Worm (Caenorhabditis elegans): Measurements from ENCODE around the gene oac-50.

The oac-50 gene

ce11 chrV:9097213-9097612 lies 23.9 kb upstream of the oac-50 start (continued):
- no peak for TF ChIP-seq rnt-1 (tag; optimal IDR thresholded peaks at IDR 0.05)
- peak; percentile 9 for TF ChIP-seq elt-2 (tag; optimal IDR thresholded peaks at IDR 0.05)
- TF ChIP-seq pqm-1 (tag; optimal IDR thresholded peaks at IDR 0.05), result no peak
- no peak for TF ChIP-seq fkh-8 (tag; optimal IDR thresholded peaks at IDR 0.05)
- TF ChIP-seq nhr-85 (tag), result no peak
- TF ChIP-seq efl-1 (optimal IDR thresholded peaks at IDR 0.05), result no peak
- no peak for TF ChIP-seq efl-1 (GFP tag; optimal IDR thresholded peaks at IDR 0.05 in 1 of 2)
- TF ChIP-seq aha-1 (tag; optimal IDR thresholded peaks at IDR 0.05), result no peak

- no peak for TF ChIP-seq mep-1 (tag; optimal IDR thresholded peaks at IDR 0.05)
- TF ChIP-seq ztf-11 (tag; optimal IDR thresholded peaks at IDR 0.05), result no peak
- TF ChIP-seq pag-3 (tag; optimal IDR thresholded peaks at IDR 0.05; ENCODE audit: borderline replicate concordance, insufficient read depth), result no peak
- TF ChIP-seq nhr-11 (tag; optimal IDR thresholded peaks at IDR 0.05), result no peak
- TF ChIP-seq grh-1 (GFP tag; IDR thresholded peaks at IDR 0.05), result no peak
- peak; percentile 1 for TF ChIP-seq C16A3.4 (tag; optimal IDR thresholded peaks at IDR 0.05)
- no peak for TF ChIP-seq ceh-88 (GFP tag; IDR thresholded peaks at IDR 0.05)
- TF ChIP-seq efl-1 (optimal IDR thresholded peaks at IDR 0.05), result no peak
- TF ChIP-seq efl-1 (GFP tag; optimal IDR thresholded peaks at IDR 0.05 in 1 of 2), result peak in 1 of 2 experiments; percentile 72
- no peak for TF ChIP-seq elt-3 (tag; optimal IDR thresholded peaks at IDR 0.05)
- TF ChIP-seq C34B4.2 (tag; optimal IDR thresholded peaks at IDR 0.05), result no peak
- no peak for TF ChIP-seq F16B12.6 (tag; optimal IDR thresholded peaks at IDR 0.05)
- TF ChIP-seq ama-1 (optimal IDR thresholded peaks at IDR 0.05), result peak; percentile 18
- no peak for TF ChIP-seq nhr-19 (GFP tag; conservative IDR thresholded peaks at IDR 0.05)
- no peak for TF ChIP-seq nhr-12 (tag; optimal IDR thresholded peaks at IDR 0.05)
- peak; percentile 15 for TF ChIP-seq nhr-20 (tag; optimal IDR thresholded peaks at IDR 0.05)
- TF ChIP-seq aly-2 (tag; optimal IDR thresholded peaks at IDR 0.05), result no peak
- TF ChIP-seq lin-14 (GFP tag; optimal IDR thresholded peaks at IDR 0.05), result peak; percentile 14
- TF ChIP-seq hlh-17 (GFP tag; optimal IDR thresholded peaks at IDR 0.05; ENCODE audit: borderline replicate concordance), result no peak
- no peak for TF ChIP-seq unc-30 (tag; optimal IDR thresholded peaks at IDR 0.05)
- peak in 1 of 2 experiments; percentile 2 for TF ChIP-seq lin-35 (GFP tag; optimal IDR thresholded peaks at IDR 0.05)
- TF ChIP-seq ceh-8 (GFP tag; optimal IDR thresholded peaks at IDR 0.05), result no peak
- TF ChIP-seq lsy-2 (tag; optimal IDR thresholded peaks at IDR 0.05), result no peak
- TF ChIP-seq mef-2 (tag; optimal IDR thresholded peaks at IDR 0.05), result no peak
- TF ChIP-seq nhr-85 (tag), result peak; percentile 59
- TF ChIP-seq lin-39 (tag; optimal IDR thresholded peaks at IDR 0.05), result no peak
- no peak for TF ChIP-seq C04F5.9 (tag; optimal IDR thresholded peaks at IDR 0.05)
- TF ChIP-seq zip-4 (GFP tag; optimal IDR thresholded peaks at IDR 0.05), result no peak
These were observed 23.3 kb upstream of the oac-50 start for ce11 chrV:9096674-9097073.

- TF ChIP-seq mdl-1 (tag; optimal IDR thresholded peaks at IDR 0.05), result peak in 1 of 2 experiments; percentile 98
- peak; percentile 53 for TF ChIP-seq xbp-1 (tag; optimal IDR thresholded peaks at IDR 0.05)
- no peak for TF ChIP-seq ces-1 (GFP tag; optimal IDR thresholded peaks at IDR 0.05)
- peak; percentile 94 for TF ChIP-seq lin-14 (GFP tag; optimal IDR thresholded peaks at IDR 0.05)
- TF ChIP-seq swsn-7 (tag; optimal IDR thresholded peaks at IDR 0.05), result peak; percentile 62
- TF ChIP-seq unc-62 (GFP tag; optimal IDR thresholded peaks at IDR 0.05), result no peak
- TF ChIP-seq mef-2 (tag; optimal IDR thresholded peaks at IDR 0.05), result no peak
- TF ChIP-seq fkh-10 (GFP tag; optimal IDR thresholded peaks at IDR 0.05), result no peak
- TF ChIP-seq egl-13 (tag; optimal IDR thresholded peaks at IDR 0.05), result no peak
- peak; percentile 70 for TF ChIP-seq nhr-47 (tag; optimal IDR thresholded peaks at IDR 0.05)
- no peak for TF ChIP-seq lin-15B (tag; optimal IDR thresholded peaks at IDR 0.05)
- TF ChIP-seq lir-3 (tag; optimal IDR thresholded peaks at IDR 0.05; ENCODE audit: poor library complexity), result no peak
- peak; percentile 59 for TF ChIP-seq lin-13 (GFP tag; optimal IDR thresholded peaks at IDR 0.05)
- no peak for TF ChIP-seq isw-1 (GFP tag; IDR thresholded peaks at IDR 0.05)
- TF ChIP-seq nhr-28 (tag; optimal IDR thresholded peaks at IDR 0.05), result no peak
- peak; percentile 8 for TF ChIP-seq sup-37 (GFP tag; optimal IDR thresholded peaks at IDR 0.05)
- TF ChIP-seq nhr-84 (tag; optimal IDR thresholded peaks at IDR 0.05), result no peak
- no peak for TF ChIP-seq nhr-12 (tag; optimal IDR thresholded peaks at IDR 0.05)
- no peak for TF ChIP-seq fos-1 (tag; optimal IDR thresholded peaks at IDR 0.05)
- peak in 2 of 3 experiments; percentile 9 to 31 for TF ChIP-seq ceh-82 (tag; optimal IDR thresholded peaks at IDR 0.05)
- no peak for TF ChIP-seq Y116A8C.19 (tag; optimal IDR thresholded peaks at IDR 0.05; ENCODE audit: borderline replicate concordance)
These were observed 22.4 kb upstream of the oac-50 start, which contains the start of gene F21C10.10 for ce11 chrV:9095613-9096317. F21C10.10 (plus strand) TSS chrV:9096267.
